Worm (Caenorhabditis elegans): ENCODE data around the gene nhx-5.

Gene nhx-5

ce11 chrX:10576872-10577271 is at the start of gene nhx-5:
Gene nhx-5, plus strand, starts transcription at chrX:10576953.
- TF ChIP-seq W03F9.2 (tag; optimal IDR thresholded peaks at IDR 0.05) (no peak), him-1 (tag; optimal IDR thresholded peaks at IDR 0.05) (no peak), dao-5 (tag; optimal IDR thresholded peaks at IDR 0.05) (no peak)

ce11 chrX:10527414-10527813 is 49.3 kb upstream of the nhx-5 start:
- TF ChIP-seq him-1 (tag; optimal IDR thresholded peaks at IDR 0.05) (no peak), W03F9.2 (tag; optimal IDR thresholded peaks at IDR 0.05) (no peak), dao-5 (tag; optimal IDR thresholded peaks at IDR 0.05) (no peak)

DNA sequence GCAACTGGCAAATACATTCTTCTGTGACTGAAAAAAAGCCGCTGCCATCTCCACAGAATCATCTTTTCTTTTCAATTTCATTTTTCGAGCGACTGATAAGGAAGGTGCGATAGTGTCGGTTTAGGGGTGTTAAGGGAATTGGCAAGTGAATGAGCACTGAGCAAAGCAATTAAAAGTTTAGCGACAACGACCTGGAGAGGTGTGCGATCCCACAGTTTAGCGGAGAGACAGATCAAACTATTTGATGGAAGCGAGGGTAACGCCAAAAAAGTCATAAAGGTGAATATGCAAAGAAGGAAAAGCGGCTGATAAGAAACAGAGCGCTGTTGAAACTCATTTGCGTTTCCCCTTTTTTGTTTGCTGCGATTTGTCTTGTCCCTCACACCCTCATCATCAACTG is 47.8 kb upstream of the nhx-5 start, which contains the start of the genes F14F3.5 and slcf-1:
Gene F14F3.5, minus strand, starts transcription at position 234 of the 400 bp plus-strand sequence.
Gene slcf-1, plus strand, starts transcription at position 302 of the 400 bp plus-strand sequence.
- TF ChIP-seq him-1 (tag; optimal IDR thresholded peaks at IDR 0.05) (no peak), dao-5 (tag; optimal IDR thresholded peaks at IDR 0.05) (no peak), W03F9.2 (tag; optimal IDR thresholded peaks at IDR 0.05) (no peak)

DNA sequence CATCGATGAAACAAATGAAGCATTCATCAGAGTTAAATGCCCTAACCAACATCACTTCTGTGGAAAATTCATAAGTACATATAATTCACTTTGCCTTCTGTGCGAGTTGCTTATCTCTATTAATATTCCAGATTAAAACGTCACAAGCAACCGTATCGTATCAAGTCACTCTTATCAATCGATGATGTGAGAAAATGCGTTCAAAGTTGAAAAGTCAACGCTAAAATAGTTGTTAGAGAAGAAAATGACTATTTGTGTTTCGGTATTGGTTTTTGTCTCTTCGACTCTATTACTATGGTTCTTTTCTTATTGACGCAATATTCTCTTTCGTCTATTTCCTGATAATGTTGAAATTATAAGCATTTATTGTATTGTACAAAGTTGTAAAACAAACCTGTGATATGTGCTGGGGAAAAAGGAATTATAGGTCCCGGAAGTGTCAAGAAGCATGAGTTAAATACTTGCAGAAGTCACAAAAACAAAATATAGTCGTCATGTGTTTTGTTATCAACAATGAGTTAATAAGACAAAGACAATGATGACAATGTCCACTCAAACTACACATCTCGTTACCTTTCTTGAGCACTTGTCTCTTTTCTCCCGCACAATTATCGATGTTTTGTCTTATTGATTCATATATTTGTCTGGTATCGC is 44.4 kb upstream of the nhx-5 start:
- no peak for TF ChIP-seq dao-5 (tag; optimal IDR thresholded peaks at IDR 0.05)
- TF ChIP-seq W03F9.2 (tag; optimal IDR thresholded peaks at IDR 0.05): no peak
- no peak for TF ChIP-seq him-1 (tag; optimal IDR thresholded peaks at IDR 0.05)

ce11 chrX:10533447-10533846 is 43.3 kb upstream of the nhx-5 start, which contains the start of gene glo-3:
Gene glo-3, plus strand, starts transcription at chrX:10533699.
- TF ChIP-seq dao-5 (tag; optimal IDR thresholded peaks at IDR 0.05) (no peak), W03F9.2 (tag; optimal IDR thresholded peaks at IDR 0.05) (no peak)

- TF ChIP-seq him-1 (tag; optimal IDR thresholded peaks at IDR 0.05): no peak
- no peak for TF ChIP-seq dao-5 (tag; optimal IDR thresholded peaks at IDR 0.05)
Measured at ce11 chrX:10534625-10535244, 42.0 kb upstream of the nhx-5 start.

- TF ChIP-seq him-1 (tag; optimal IDR thresholded peaks at IDR 0.05): no peak
- no peak for TF ChIP-seq dao-5 (tag; optimal IDR thresholded peaks at IDR 0.05)
- TF ChIP-seq W03F9.2 (tag; optimal IDR thresholded peaks at IDR 0.05): no peak
Measured at ce11 chrX:10541789-10542188, 35.0 kb upstream of the nhx-5 start.

- TF ChIP-seq dao-5 (tag; optimal IDR thresholded peaks at IDR 0.05) (no peak), him-1 (tag; optimal IDR thresholded peaks at IDR 0.05) (no peak), W03F9.2 (tag; optimal IDR thresholded peaks at IDR 0.05) (no peak)
Measured at ce11 chrX:10542313-10543048, 34.3 kb upstream of the nhx-5 start, which contains the start of the genes F59F5.3 and F59F5.4. Gene F59F5.3, minus strand, starts transcription at chrX:10542413. Gene F59F5.4, plus strand, starts transcription at chrX:10542998.

DNA sequence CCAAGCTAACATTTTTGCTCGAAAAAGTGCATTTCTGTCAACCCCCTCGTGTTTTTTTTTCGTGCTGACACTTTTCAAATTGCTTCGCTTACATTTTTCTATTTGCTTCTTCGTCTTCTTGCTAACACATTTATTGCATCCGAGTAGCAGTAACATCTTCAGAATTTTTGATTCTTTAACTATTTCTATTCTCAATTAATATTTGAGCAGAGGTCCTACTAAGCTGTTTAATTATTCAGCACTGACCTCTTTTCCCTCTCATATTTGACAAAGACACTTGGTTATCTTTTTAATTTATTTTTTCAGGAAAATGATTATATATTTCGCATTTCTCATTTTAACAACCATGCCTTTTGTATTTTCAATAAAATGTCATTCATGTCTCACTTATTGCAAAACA is 31.0 kb upstream of the nhx-5 start, which contains the start of gene F59F5.5:
Gene F59F5.5, plus strand, starts transcription at position 301 of the 400 bp plus-strand sequence.
- no peak for TF ChIP-seq dao-5 (tag; optimal IDR thresholded peaks at IDR 0.05)
- TF ChIP-seq him-1 (tag; optimal IDR thresholded peaks at IDR 0.05): no peak

ce11 chrX:10553048-10553447 is 23.7 kb upstream of the nhx-5 start:
- TF ChIP-seq W03F9.2 (tag; optimal IDR thresholded peaks at IDR 0.05): no peak
- no peak for TF ChIP-seq him-1 (tag; optimal IDR thresholded peaks at IDR 0.05)
- no peak for TF ChIP-seq dao-5 (tag; optimal IDR thresholded peaks at IDR 0.05)

DNA sequence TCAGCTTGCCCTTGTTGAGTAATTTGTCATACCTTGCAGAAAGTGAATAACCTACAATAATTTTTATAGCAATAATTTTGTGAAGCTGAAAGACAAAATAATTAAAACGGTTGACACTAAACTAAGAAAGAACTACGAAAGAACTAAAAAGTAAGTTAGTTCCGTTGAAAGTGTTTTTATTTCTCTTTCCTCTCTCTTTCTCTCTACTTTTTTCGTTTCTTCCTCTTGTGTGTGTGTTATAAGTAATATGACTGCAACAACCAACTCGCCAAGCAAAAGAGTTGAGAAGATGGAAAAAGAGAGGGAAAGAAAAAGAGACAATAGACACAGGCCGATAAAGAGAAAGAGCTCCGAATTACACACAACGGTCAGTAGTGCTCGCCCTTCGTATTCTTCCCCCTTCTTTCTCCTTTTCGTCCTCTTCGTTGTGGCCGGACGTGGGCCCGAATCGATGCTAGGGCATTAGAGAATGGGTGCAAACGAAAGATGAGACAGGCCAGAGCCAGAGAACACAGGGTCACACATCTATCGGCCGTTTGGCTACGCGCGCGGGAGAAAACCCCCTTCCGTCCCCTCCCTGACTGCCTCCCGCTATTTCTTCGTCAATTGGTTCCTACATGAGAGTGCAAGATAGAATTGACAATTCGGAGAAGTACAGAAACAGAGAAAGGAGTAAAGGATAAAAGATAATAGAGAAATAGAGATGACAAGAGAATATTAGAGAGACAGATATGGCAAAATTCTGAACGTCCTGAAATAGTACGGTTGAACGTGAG is 21.4 kb upstream of the nhx-5 start, which contains the start of gene syd-2:
Gene syd-2, minus strand, starts transcription at position 51 of the 776 bp plus-strand sequence.
- TF ChIP-seq him-1 (tag; optimal IDR thresholded peaks at IDR 0.05) (peak; percentile 87), W03F9.2 (tag; optimal IDR thresholded peaks at IDR 0.05) (no peak), dao-5 (tag; optimal IDR thresholded peaks at IDR 0.05) (peak; percentile 6)

- TF ChIP-seq W03F9.2 (tag; optimal IDR thresholded peaks at IDR 0.05) (no peak), him-1 (tag; optimal IDR thresholded peaks at IDR 0.05) (no peak), dao-5 (tag; optimal IDR thresholded peaks at IDR 0.05) (no peak)
Measured at ce11 chrX:10556764-10557163, 20.0 kb upstream of the nhx-5 start.

DNA sequence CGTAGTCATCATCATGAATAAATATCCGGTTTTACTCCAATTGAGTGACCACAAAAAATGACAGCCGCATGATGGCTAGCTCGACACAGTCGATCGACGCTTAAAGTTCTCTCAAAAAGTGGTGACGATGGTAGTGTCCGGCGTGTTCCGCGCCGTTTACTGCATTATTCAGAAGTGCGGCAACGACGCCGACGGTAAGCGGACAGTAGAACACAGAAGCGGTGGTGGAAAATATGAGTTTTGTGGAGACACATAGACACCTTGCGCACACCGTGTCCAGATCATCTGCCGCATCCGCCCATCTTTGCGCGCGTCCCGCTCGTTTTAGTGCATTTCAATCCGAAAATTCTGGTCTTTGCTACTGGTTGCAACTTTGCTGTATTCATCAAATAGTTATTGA is 17.6 kb upstream of the nhx-5 start, which contains the start of gene F59F5.7:
Gene F59F5.7, plus strand, starts transcription at position 301 of the 400 bp plus-strand sequence.
- TF ChIP-seq him-1 (tag; optimal IDR thresholded peaks at IDR 0.05): no peak
- TF ChIP-seq W03F9.2 (tag; optimal IDR thresholded peaks at IDR 0.05): no peak
- no peak for TF ChIP-seq dao-5 (tag; optimal IDR thresholded peaks at IDR 0.05)
